Comparison of ENCODE assay signal across 1 fruit fly cellular context in the genomic region with DNA sequence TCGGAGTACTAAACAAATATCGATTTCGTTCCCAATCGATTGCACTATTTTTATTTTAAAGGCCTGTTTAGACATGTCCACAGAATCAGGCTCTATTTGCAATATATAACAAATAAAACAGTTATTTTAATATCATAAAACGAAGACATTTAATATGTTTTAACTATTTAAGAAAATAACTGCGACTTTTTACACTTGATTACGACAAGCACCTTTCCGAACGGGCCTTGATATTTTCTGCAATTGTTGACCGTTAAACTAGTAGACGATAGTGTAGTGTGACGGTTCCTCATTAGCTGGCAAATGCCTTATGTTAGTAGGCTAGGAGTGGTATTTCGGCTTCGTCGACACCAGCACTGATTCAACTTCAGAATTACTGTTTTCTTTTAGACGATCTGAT.
TF ChIP-seq lines count a peak whose summit lies in the region.

A gene (minus strand): TSS at position 26 of the 400 bp plus-strand sequence.
A gene (plus strand): TSS at position 332 of the 400 bp plus-strand sequence.

TF ChIP-seq in whole organism, embryonic, 481 proteins besides CTCF, POLR2A, EP300 and RAD21 (continued from another document and continues in another):
- TF ChIP-seq CG2199 (GFP tag; IDR thresholded peaks at IDR 0.05; lab: Robert Waterston, UW) = 0 out of 3 replicates have a peak, but pooled peaks have one; percentile 12
- TF ChIP-seq CG33557 (GFP tag; optimal IDR thresholded peaks at IDR 0.05; lab: Kevin White, UChicago) = peak; percentile 44
- peak; percentile 51 for TF ChIP-seq CG15479 (GFP tag; optimal IDR thresholded peaks at IDR 0.05; lab: Kevin White, UChicago)
- peak; percentile 67 for TF ChIP-seq Chrac-16 (GFP tag; optimal IDR thresholded peaks at IDR 0.05; lab: Kevin White, UChicago)
- TF ChIP-seq CG3065 (GFP tag; optimal IDR thresholded peaks at IDR 0.05; lab: Kevin White, UChicago) = no peak
- TF ChIP-seq CG8388 (GFP tag; optimal IDR thresholded peaks at IDR 0.05; lab: Kevin White, UChicago) = peak; percentile 56
- peak; percentile 61; the same call in 1 of the 2 replicates for TF ChIP-seq CG42726 (GFP tag; IDR thresholded peaks at IDR 0.05; lab: Robert Waterston, UW; ENCODE audit: partially characterized antibody)
- peak; percentile 77 for TF ChIP-seq CoRest (tag; optimal IDR thresholded peaks at IDR 0.05; lab: Kevin White, UChicago)
- no peak for TF ChIP-seq yki (optimal IDR thresholded peaks at IDR 0.05; lab: Kevin White, UChicago)
- peak; percentile 38 for TF ChIP-seq NC2β (GFP tag; optimal IDR thresholded peaks at IDR 0.05; lab: Kevin White, UChicago)
- TF ChIP-seq knrl (GFP tag; IDR thresholded peaks at IDR 0.05; lab: Robert Waterston, UW; ENCODE audit: partially characterized antibody) = peak; percentile 84
- no peak for TF ChIP-seq CG8944 (GFP tag; optimal IDR thresholded peaks at IDR 0.05; lab: Kevin White, UChicago)
- TF ChIP-seq CG10209 (GFP tag; optimal IDR thresholded peaks at IDR 0.05; lab: Kevin White, UChicago) = peak; percentile 51
- no peak; the same call in 3 of the 4 replicates for TF ChIP-seq Gug (GFP tag; IDR thresholded peaks at IDR 0.05; lab: Robert Waterston, UW)
- TF ChIP-seq CG34422 (GFP tag; IDR thresholded peaks at IDR 0.05; lab: Robert Waterston, UW) = peak; percentile 35; the same call in 1 of the 3 replicates
- no peak for TF ChIP-seq Poxn (GFP tag; IDR thresholded peaks at IDR 0.05; lab: Robert Waterston, UW)
- no peak for TF ChIP-seq dmrt99B (tag; optimal IDR thresholded peaks at IDR 0.05; lab: Kevin White, UChicago)
- peak; percentile 71 for TF ChIP-seq esg (GFP tag; conservative IDR thresholded peaks at IDR 0.05; lab: Robert Waterston, UW)
- TF ChIP-seq CrebB (tag; optimal IDR thresholded peaks at IDR 0.05; lab: Kevin White, UChicago) = peak; percentile 14
- peak; percentile 53 for TF ChIP-seq Dip3 (GFP tag; optimal IDR thresholded peaks at IDR 0.05; lab: Kevin White, UChicago)
- peak; percentile 19 for TF ChIP-seq Oli (tag; optimal IDR thresholded peaks at IDR 0.05; lab: Kevin White, UChicago)
- no peak for TF ChIP-seq NFAT (GFP tag; IDR thresholded peaks at IDR 0.05; lab: Robert Waterston, UW)
- no peak for TF ChIP-seq hth (optimal IDR thresholded peaks at IDR 0.05; lab: Kevin White, UChicago)
- TF ChIP-seq CG4424 (GFP tag; optimal IDR thresholded peaks at IDR 0.05; lab: Kevin White, UChicago) = peak; percentile 77
- peak; percentile 70 for TF ChIP-seq CG10366 (GFP tag; IDR thresholded peaks at IDR 0.05; lab: Robert Waterston, UW)
- peak; percentile 12 for TF ChIP-seq CG18619 (GFP tag; optimal IDR thresholded peaks at IDR 0.05; lab: Kevin White, UChicago)
- TF ChIP-seq H15 (GFP tag; IDR thresholded peaks at IDR 0.05; lab: Robert Waterston, UW) = 0 out of 3 replicates have a peak, but pooled peaks have one; percentile 40
- peak; percentile 44; the same call in 1 of the 3 replicates for TF ChIP-seq Opbp (GFP tag; IDR thresholded peaks at IDR 0.05; lab: Robert Waterston, UW; ENCODE audit: partially characterized antibody)
- peak; percentile 45; the same call in 1 of the 2 replicates for TF ChIP-seq al (GFP tag; IDR thresholded peaks at IDR 0.05; lab: Robert Waterston, UW)
- no peak; the same call in 1 of the 2 replicates for TF ChIP-seq CG5953 (GFP tag; IDR thresholded peaks at IDR 0.05; lab: Robert Waterston, UW)
- TF ChIP-seq Six4 (GFP tag; optimal IDR thresholded peaks at IDR 0.05; lab: Kevin White, UChicago) = peak; percentile 33
- no peak for TF ChIP-seq Hr78 (GFP tag; optimal IDR thresholded peaks at IDR 0.05; lab: Kevin White, UChicago)
- peak; percentile 54 for TF ChIP-seq Adf1 (GFP tag; IDR thresholded peaks at IDR 0.05; lab: Robert Waterston, UW)
- peak; percentile 48 for TF ChIP-seq D19A (tag; optimal IDR thresholded peaks at IDR 0.05; lab: Kevin White, UChicago)
- no peak for TF ChIP-seq crc (GFP tag; optimal IDR thresholded peaks at IDR 0.05; lab: Kevin White, UChicago)
- no peak for TF ChIP-seq ro (GFP tag; IDR thresholded peaks at IDR 0.05; lab: Robert Waterston, UW)
- peak; percentile 36 for TF ChIP-seq Dek (tag; optimal IDR thresholded peaks at IDR 0.05; lab: Kevin White, UChicago)
- peak; percentile 53 for TF ChIP-seq maf-S (GFP tag; optimal IDR thresholded peaks at IDR 0.05; lab: Kevin White, UChicago)
- TF ChIP-seq CG6254 (GFP tag; optimal IDR thresholded peaks at IDR 0.05; lab: Kevin White, UChicago) = no peak
- TF ChIP-seq Neu2 (GFP tag; optimal IDR thresholded peaks at IDR 0.05; lab: Kevin White, UChicago; ENCODE audit: borderline replicate concordance) = no peak
- peak; percentile 94 for TF ChIP-seq row (GFP tag; IDR thresholded peaks at IDR 0.05; lab: Robert Waterston, UW)
- TF ChIP-seq mld (GFP tag; IDR thresholded peaks at IDR 0.05; lab: Robert Waterston, UW; ENCODE audit: partially characterized antibody) = no peak
- TF ChIP-seq Xrp1 (GFP tag; IDR thresholded peaks at IDR 0.05; lab: Robert Waterston, UW) = peak; percentile 81
- TF ChIP-seq zen (tag; optimal IDR thresholded peaks at IDR 0.05; lab: Kevin White, UChicago) = peak; percentile 62
- no peak for TF ChIP-seq prd (optimal IDR thresholded peaks at IDR 0.05; lab: Kevin White, UChicago)
- TF ChIP-seq prd (GFP tag; IDR thresholded peaks at IDR 0.05; lab: Robert Waterston, UW) = peak; percentile 82
- no peak for TF ChIP-seq CG4404 (GFP tag; IDR thresholded peaks at IDR 0.05; lab: Robert Waterston, UW)
- TF ChIP-seq CG10543 (GFP tag; optimal IDR thresholded peaks at IDR 0.05; lab: Kevin White, UChicago) = peak; percentile 49
- TF ChIP-seq trem (tag; optimal IDR thresholded peaks at IDR 0.05; lab: Kevin White, UChicago) = peak; percentile 89
- TF ChIP-seq CG11504 (tag; optimal IDR thresholded peaks at IDR 0.05; lab: Kevin White, UChicago) = no peak
- TF ChIP-seq Ravus (GFP tag; IDR thresholded peaks at IDR 0.05; lab: Robert Waterston, UW) = no peak
- peak; percentile 76 for TF ChIP-seq Ets97D (GFP tag; optimal IDR thresholded peaks at IDR 0.05; lab: Kevin White, UChicago)
- no peak for TF ChIP-seq sens-2 (GFP tag; IDR thresholded peaks at IDR 0.05; lab: Robert Waterston, UW)
- peak; percentile 74 for TF ChIP-seq Abd-B (GFP tag; optimal IDR thresholded peaks at IDR 0.05; lab: Kevin White, UChicago)
- TF ChIP-seq CG9817 (tag; optimal IDR thresholded peaks at IDR 0.05; lab: Kevin White, UChicago) = peak; percentile 76
- TF ChIP-seq CG12219 (GFP tag; optimal IDR thresholded peaks at IDR 0.05; lab: Kevin White, UChicago) = no peak
- TF ChIP-seq insv (GFP tag; optimal IDR thresholded peaks at IDR 0.05; lab: Kevin White, UChicago) = peak in 1 of 2 experiments; percentile 59
- TF ChIP-seq sug (tag; optimal IDR thresholded peaks at IDR 0.05; lab: Kevin White, UChicago) = peak; percentile 63
- TF ChIP-seq CG9215 (GFP tag; IDR thresholded peaks at IDR 0.05; lab: Robert Waterston, UW) = peak; percentile 52
- TF ChIP-seq dan (GFP tag; IDR thresholded peaks at IDR 0.05; lab: Robert Waterston, UW) = no peak
- TF ChIP-seq crp (GFP tag; optimal IDR thresholded peaks at IDR 0.05; lab: Kevin White, UChicago) = peak in 1 of 2 experiments; percentile 55
- TF ChIP-seq nerfin-1 (tag; optimal IDR thresholded peaks at IDR 0.05; lab: Kevin White, UChicago) = peak; percentile 27
- peak; percentile 69 for TF ChIP-seq CG17186 (GFP tag; optimal IDR thresholded peaks at IDR 0.05; lab: Kevin White, UChicago)
- no peak for TF ChIP-seq cad (GFP tag; optimal IDR thresholded peaks at IDR 0.05; lab: Kevin White, UChicago)
- TF ChIP-seq CG15601 (tag; optimal IDR thresholded peaks at IDR 0.05; lab: Kevin White, UChicago) = peak; percentile 71
- TF ChIP-seq Fer3 (tag; optimal IDR thresholded peaks at IDR 0.05; lab: Kevin White, UChicago) = peak; percentile 63
- no peak for TF ChIP-seq tll (GFP tag; optimal IDR thresholded peaks at IDR 0.05; lab: Kevin White, UChicago)
- TF ChIP-seq Kr (GFP tag; optimal IDR thresholded peaks at IDR 0.05; lab: Kevin White, UChicago) = no peak
- no peak for TF ChIP-seq CG1792 (GFP tag; optimal IDR thresholded peaks at IDR 0.05; lab: Kevin White, UChicago)
- peak; percentile 83 for TF ChIP-seq CG16813 (GFP tag; IDR thresholded peaks at IDR 0.05; lab: Robert Waterston, UW; ENCODE audit: partially characterized antibody)
- TF ChIP-seq CG4854 (GFP tag; optimal IDR thresholded peaks at IDR 0.05; lab: Kevin White, UChicago) = peak; percentile 27
- peak; percentile 41 for TF ChIP-seq corto (GFP tag; optimal IDR thresholded peaks at IDR 0.05; lab: Kevin White, UChicago)
- TF ChIP-seq grau (tag; optimal IDR thresholded peaks at IDR 0.05; lab: Kevin White, UChicago) = peak; percentile 67
- TF ChIP-seq sens (GFP tag; lab: Kevin White, UChicago) = peak; percentile 93
- peak; percentile 71 for TF ChIP-seq CG12155 (GFP tag; optimal IDR thresholded peaks at IDR 0.05; lab: Kevin White, UChicago)
- peak; percentile 61 for TF ChIP-seq chn (GFP tag; optimal IDR thresholded peaks at IDR 0.05; lab: Kevin White, UChicago)
- no peak for TF ChIP-seq so (GFP tag; IDR thresholded peaks at IDR 0.05; lab: Robert Waterston, UW)
- no peak for TF ChIP-seq CG9876 (GFP tag; optimal IDR thresholded peaks at IDR 0.05; lab: Kevin White, UChicago)
- no peak for TF ChIP-seq CG1832 (GFP tag; optimal IDR thresholded peaks at IDR 0.05; lab: Kevin White, UChicago)
- TF ChIP-seq CG7963 (GFP tag; IDR thresholded peaks at IDR 0.05; lab: Robert Waterston, UW; ENCODE audit: partially characterized antibody) = no peak
- TF ChIP-seq CG3407 (GFP tag; optimal IDR thresholded peaks at IDR 0.05; lab: Kevin White, UChicago) = peak; percentile 22
- no peak for TF ChIP-seq D (optimal IDR thresholded peaks at IDR 0.05; lab: Kevin White, UChicago)
- TF ChIP-seq D (GFP tag; optimal IDR thresholded peaks at IDR 0.05; lab: Kevin White, UChicago) = no peak
- no peak for TF ChIP-seq btn (GFP tag; optimal IDR thresholded peaks at IDR 0.05; lab: Kevin White, UChicago)
- TF ChIP-seq CG2202 (tag; optimal IDR thresholded peaks at IDR 0.05; lab: Kevin White, UChicago) = no peak
- TF ChIP-seq salm (tag; optimal IDR thresholded peaks at IDR 0.05; lab: Kevin White, UChicago) = peak; percentile 16
- TF ChIP-seq peb (GFP tag; IDR thresholded peaks at IDR 0.05; lab: Robert Waterston, UW) = peak; percentile 47
- TF ChIP-seq CG17359 (tag; optimal IDR thresholded peaks at IDR 0.05; lab: Kevin White, UChicago) = peak; percentile 47
- peak; percentile 78 for TF ChIP-seq unc-4 (GFP tag; IDR thresholded peaks at IDR 0.05; lab: Robert Waterston, UW; ENCODE audit: partially characterized antibody)
- peak; percentile 30 for TF ChIP-seq lbe (GFP tag; optimal IDR thresholded peaks at IDR 0.05; lab: Kevin White, UChicago)
- peak; percentile 60 for TF ChIP-seq CG32772 (GFP tag; IDR thresholded peaks at IDR 0.05; lab: Robert Waterston, UW)
- no peak for TF ChIP-seq aop (GFP tag; IDR thresholded peaks at IDR 0.05; lab: Robert Waterston, UW)
- no peak for TF ChIP-seq gsb (GFP tag; IDR thresholded peaks at IDR 0.05; lab: Robert Waterston, UW)
- TF ChIP-seq Camta (GFP tag; optimal IDR thresholded peaks at IDR 0.05; lab: Kevin White, UChicago) = peak; percentile 51
- peak; percentile 85 for TF ChIP-seq CG13287 (GFP tag; IDR thresholded peaks at IDR 0.05; lab: Robert Waterston, UW; ENCODE audit: partially characterized antibody)
- peak; percentile 81 for TF ChIP-seq CG12391 (tag; optimal IDR thresholded peaks at IDR 0.05; lab: Kevin White, UChicago)
- TF ChIP-seq CG16815 (GFP tag; optimal IDR thresholded peaks at IDR 0.05; lab: Kevin White, UChicago) = peak; percentile 35
- peak; percentile 19 for TF ChIP-seq CG7786 (GFP tag; optimal IDR thresholded peaks at IDR 0.05; lab: Kevin White, UChicago)
- peak; percentile 53 for TF ChIP-seq pum (GFP tag; optimal IDR thresholded peaks at IDR 0.05; lab: Kevin White, UChicago)
- peak; percentile 42 for TF ChIP-seq CG12744 (GFP tag; optimal IDR thresholded peaks at IDR 0.05; lab: Kevin White, UChicago)
- no peak for TF ChIP-seq da (GFP tag; optimal IDR thresholded peaks at IDR 0.05; lab: Kevin White, UChicago)
- TF ChIP-seq Blimp-1 (GFP tag; optimal IDR thresholded peaks at IDR 0.05; lab: Kevin White, UChicago) = peak; percentile 60
- no peak for TF ChIP-seq kni (GFP tag; optimal IDR thresholded peaks at IDR 0.05; lab: Kevin White, UChicago)
- TF ChIP-seq CG13775 (GFP tag; optimal IDR thresholded peaks at IDR 0.05; lab: Kevin White, UChicago) = peak; percentile 70
- peak; percentile 83 for TF ChIP-seq CG17829 (tag; optimal IDR thresholded peaks at IDR 0.05; lab: Kevin White, UChicago)
- peak; percentile 50 to 69 for TF ChIP-seq dpn (GFP tag; optimal IDR thresholded peaks at IDR 0.05; lab: Kevin White, UChicago)
- TF ChIP-seq CG2889 (GFP tag; IDR thresholded peaks at IDR 0.05; lab: Robert Waterston, UW) = no peak
- TF ChIP-seq Ets65A (GFP tag; lab: Kevin White, UChicago) = peak; percentile 94
- TF ChIP-seq CG13624 (GFP tag; optimal IDR thresholded peaks at IDR 0.05; lab: Kevin White, UChicago) = peak; percentile 30
- TF ChIP-seq CG18262 (tag; optimal IDR thresholded peaks at IDR 0.05; lab: Kevin White, UChicago) = peak; percentile 57
- TF ChIP-seq Atf3 (GFP tag; optimal IDR thresholded peaks at IDR 0.05; lab: Kevin White, UChicago) = no peak
- no peak for TF ChIP-seq sima (GFP tag; optimal IDR thresholded peaks at IDR 0.05; lab: Kevin White, UChicago)
- no peak for TF ChIP-seq CG31365 (tag; optimal IDR thresholded peaks at IDR 0.05; lab: Kevin White, UChicago)
- TF ChIP-seq twi (tag; optimal IDR thresholded peaks at IDR 0.05; lab: Kevin White, UChicago) = peak; percentile 34
- TF ChIP-seq CG8765 (GFP tag; IDR thresholded peaks at IDR 0.05; lab: Robert Waterston, UW) = no peak
- TF ChIP-seq Dad (GFP tag; optimal IDR thresholded peaks at IDR 0.05; lab: Kevin White, UChicago) = peak; percentile 43
- no peak for TF ChIP-seq CHES-1-like (GFP tag; optimal IDR thresholded peaks at IDR 0.05; lab: Kevin White, UChicago)
- TF ChIP-seq lilli (GFP tag; optimal IDR thresholded peaks at IDR 0.05; lab: Kevin White, UChicago) = peak; percentile 87
- peak; percentile 14 for TF ChIP-seq slp2 (GFP tag; optimal IDR thresholded peaks at IDR 0.05; lab: Kevin White, UChicago)
- peak; percentile 43 for TF ChIP-seq pho (GFP tag; optimal IDR thresholded peaks at IDR 0.05; lab: Kevin White, UChicago)
- no peak for TF ChIP-seq gt (GFP tag; IDR thresholded peaks at IDR 0.05; lab: Robert Waterston, UW)
- peak; percentile 29 for TF ChIP-seq gsb-n (tag; optimal IDR thresholded peaks at IDR 0.05; lab: Kevin White, UChicago)
- peak; percentile 87 for TF ChIP-seq CG14710 (tag; optimal IDR thresholded peaks at IDR 0.05; lab: Kevin White, UChicago)
- no peak for TF ChIP-seq CG6654 (GFP tag; optimal IDR thresholded peaks at IDR 0.05; lab: Kevin White, UChicago)
- peak; percentile 72 for TF ChIP-seq zfh2 (GFP tag; optimal IDR thresholded peaks at IDR 0.05; lab: Kevin White, UChicago)
- TF ChIP-seq org-1 (GFP tag; optimal IDR thresholded peaks at IDR 0.05; lab: Kevin White, UChicago) = no peak
